Worm (Caenorhabditis elegans) whole organism, early embryonic: ENCODE results near the gene hpo-38.

ENCODE experiments used
- B0310.2 ChIP-seq: sonication (generic microtip); optimal IDR thresholded peaks from 2 replicates; lab custom pipeline; 2016; ENCODE audit warnings: mild to moderate bottlenecking, missing genetic modification characterization, missing compliant biosample characterization
- F13C5.2 ChIP-seq: sonication (generic microtip); optimal IDR thresholded peaks from 2 replicates; lab custom pipeline; 2017; ENCODE audit warnings: mild to moderate bottlenecking, missing genetic modification characterization, inconsistent platforms, missing compliant biosample characterization
- aly-1 ChIP-seq: sonication (generic microtip); optimal IDR thresholded peaks from 2 replicates; lab custom pipeline; 2016; ENCODE audit warnings: missing genetic modification characterization, missing compliant biosample characterization
- ama-1 ChIP-seq: fragments of 150-350 bp; optimal IDR thresholded peaks from 2 replicates; lab custom pipeline; 2014
- ceh-13 ChIP-seq: fragments of 200-800 bp; sonication (Bioruptor generic); optimal IDR thresholded peaks from 2 replicates; lab custom pipeline; 2018; ENCODE audit warnings: mild to moderate bottlenecking, missing genetic modification characterization, missing compliant biosample characterization
- ceh-36 ChIP-seq: sonication (generic microtip); optimal IDR thresholded peaks from 2 replicates; lab custom pipeline; 2016; ENCODE audit warnings: missing genetic modification characterization, inconsistent platforms, missing compliant biosample characterization
- flt-1 ChIP-seq: fragments of 200-800 bp; sonication (Bioruptor generic); IDR thresholded peaks from 2 replicates; pipeline ENCODE4 v1.3.6; 2022; ENCODE audit warnings: missing genetic modification characterization, missing compliant biosample characterization
- pes-1 ChIP-seq: fragments of 200-800 bp; sonication (Bioruptor generic); IDR thresholded peaks from 2 replicates; pipeline ENCODE4 v1.3.6; 2022; ENCODE audit warnings: missing genetic modification reagents, missing genetic modification characterization, missing compliant biosample characterization
- scrt-1 ChIP-seq: fragments of 200-800 bp; sonication (Bioruptor generic); IDR thresholded peaks from 2 replicates; pipeline ENCODE4 v1.3.6; 2022; ENCODE audit warnings: missing genetic modification characterization, missing compliant biosample characterization
- tbx-11 ChIP-seq: fragments of 200-800 bp; sonication (Bioruptor generic); IDR thresholded peaks from 2 replicates; pipeline ENCODE4 v1.3.6; 2022; ENCODE audit warnings: missing genetic modification characterization, missing compliant biosample characterization

- TF ChIP-seq B0310.2: no peak
- no peak for TF ChIP-seq ceh-36 (tag; lab: Kevin White, UChicago)
- no peak for TF ChIP-seq aly-1 (tag; lab: Kevin White, UChicago)
- no peak for TF ChIP-seq ama-1 (lab: Kevin White, UChicago)
- TF ChIP-seq F13C5.2 (tag; lab: Kevin White, UChicago): no peak
- TF ChIP-seq tbx-11: no peak
- TF ChIP-seq scrt-1: no peak
- TF ChIP-seq ceh-13 (GFP tag; lab: Kevin White, UChicago): no peak
- no peak for TF ChIP-seq pes-1
- no peak for TF ChIP-seq flt-1 (GFP tag; lab: Robert Waterston, UW)
These were observed 24.0 kb downstream of the hpo-38 start, which contains the start of gene Y50D7A.3 for ce11 chrIII:254235-254634.
